Fruit fly (Drosophila melanogaster) Kc167 (cell line): ENCODE data around the gene CG5225.

Experiments used
- Myc ChIP-seq: fragments of >200 bp; optimal IDR thresholded peaks from 2 replicates; lab custom pipeline; 2017; ENCODE audit warnings: missing external identifiers
- Sin3A ChIP-seq: fragments of >200 bp; optimal IDR thresholded peaks from 2 replicates; lab custom pipeline; 2018; ENCODE audit warnings: missing external identifiers
- h ChIP-seq: fragments of >200 bp; optimal IDR thresholded peaks from 3 replicates; lab custom pipeline; 2018; ENCODE audit warnings: missing external identifiers
- insv ChIP-seq: fragments of >200 bp; optimal IDR thresholded peaks from 3 replicates; lab custom pipeline; 2018; ENCODE audit warnings: missing external identifiers
- psq ChIP-seq: fragments of >200 bp; optimal IDR thresholded peaks from 2 replicates; lab custom pipeline; 2017; ENCODE audit warnings: missing external identifiers
- ttk ChIP-seq: sonication (Bioruptor generic); optimal IDR thresholded peaks from 2 replicates; lab custom pipeline; 2017; ENCODE audit warnings: missing external identifiers

- TF ChIP-seq psq = no peak
- TF ChIP-seq Myc (lab: Kevin White, UChicago) = no peak
- no peak for TF ChIP-seq h (lab: Kevin White, UChicago)
- TF ChIP-seq Sin3A (lab: Kevin White, UChicago) = no peak
- no peak for TF ChIP-seq insv (lab: Kevin White, UChicago)
- TF ChIP-seq ttk (lab: Kevin White, UChicago) = no peak
Measured at dm6 chr3R:16987924-16988298, 40.6 kb upstream of the CG5225 start.
